Worm (Caenorhabditis elegans): ENCODE data around the gene pkg-2.

Gene pkg-2

ce11 chrIV:8526050-8526449, 5.4 kb downstream of the pkg-2 start (continued):
- no peak for TF ChIP-seq lin-1 (GFP tag; IDR thresholded peaks at IDR 0.05)
- no peak for TF ChIP-seq nhr-25 (tag; optimal IDR thresholded peaks at IDR 0.05; ENCODE audit: borderline replicate concordance, insufficient read depth)
- TF ChIP-seq nhr-10 (tag; optimal IDR thresholded peaks at IDR 0.05), result no peak
- peak; percentile 94 for TF ChIP-seq nhr-11 (tag; optimal IDR thresholded peaks at IDR 0.05)
- no peak for TF ChIP-seq lir-3 (tag; optimal IDR thresholded peaks at IDR 0.05)
- TF ChIP-seq mes-2 (tag; optimal IDR thresholded peaks at IDR 0.05; ENCODE audit: poor library complexity, severe bottlenecking), result no peak
- no peak for TF ChIP-seq ceh-20 (GFP tag; IDR thresholded peaks at IDR 0.05)
- TF ChIP-seq tag-97 (GFP tag; IDR thresholded peaks at IDR 0.05), result no peak
- no peak for TF ChIP-seq nhr-102 (tag; optimal IDR thresholded peaks at IDR 0.05)
- TF ChIP-seq dpl-1 (GFP tag; optimal IDR thresholded peaks at IDR 0.05), result no peak
- TF ChIP-seq madf-9 (GFP tag; conservative IDR thresholded peaks at IDR 0.05), result no peak
- TF ChIP-seq lim-7 (GFP tag; IDR thresholded peaks at IDR 0.05), result no peak
- TF ChIP-seq spr-1 (tag; optimal IDR thresholded peaks at IDR 0.05), result no peak
- no peak for TF ChIP-seq lin-13 (GFP tag; optimal IDR thresholded peaks at IDR 0.05)
- no peak for TF ChIP-seq F44E2.7 (GFP tag; IDR thresholded peaks at IDR 0.05)
- peak in 1 of 2 experiments; percentile 27 for TF ChIP-seq hif-1 (tag; optimal IDR thresholded peaks at IDR 0.05)
- TF ChIP-seq Y48G9A.11 (GFP tag; IDR thresholded peaks at IDR 0.05), result no peak
- TF ChIP-seq set-16 (GFP tag; IDR thresholded peaks at IDR 0.05), result no peak
- no peak for TF ChIP-seq fos-1 (tag; optimal IDR thresholded peaks at IDR 0.05)
- peak; percentile 90 for TF ChIP-seq hlh-11 (tag; optimal IDR thresholded peaks at IDR 0.05)
- TF ChIP-seq ceh-82 (tag; optimal IDR thresholded peaks at IDR 0.05), result no peak
- no peak for TF ChIP-seq arid-1 (GFP tag; conservative IDR thresholded peaks at IDR 0.05)
- TF ChIP-seq nhr-77 (tag; optimal IDR thresholded peaks at IDR 0.05), result no peak
- peak; percentile 59; the same call in 1 of the 2 replicates for TF ChIP-seq mdt-29 (GFP tag; IDR thresholded peaks at IDR 0.05)
- TF ChIP-seq hmg-1.1 (GFP tag; IDR thresholded peaks at IDR 0.05), result no peak
- TF ChIP-seq T26A8.4 (GFP tag; IDR thresholded peaks at IDR 0.05), result no peak
- no peak for TF ChIP-seq attf-4 (tag; optimal IDR thresholded peaks at IDR 0.05)
- no peak for TF ChIP-seq F26F4.8 (GFP tag; conservative IDR thresholded peaks at IDR 0.05)
- TF ChIP-seq egl-27 (tag; optimal IDR thresholded peaks at IDR 0.05), result no peak
- TF ChIP-seq pha-4 (GFP tag; IDR thresholded peaks at IDR 0.05), result no peak
- TF ChIP-seq pha-4 (tag; optimal IDR thresholded peaks at IDR 0.05), result no peak
- TF ChIP-seq dmd-6 (GFP tag; IDR thresholded peaks at IDR 0.05), result peak; percentile 70
- TF ChIP-seq lin-29 (GFP tag; IDR thresholded peaks at IDR 0.05), result no peak
- TF ChIP-seq madf-5 (GFP tag; IDR thresholded peaks at IDR 0.05), result no peak
- TF ChIP-seq daf-19 (GFP tag; conservative IDR thresholded peaks at IDR 0.05), result no peak
- no peak for TF ChIP-seq Y105C5A.15 (GFP tag; IDR thresholded peaks at IDR 0.05)
- peak; percentile 94 for TF ChIP-seq mxl-2 (GFP tag; conservative IDR thresholded peaks at IDR 0.05)
- TF ChIP-seq gei-8 (GFP tag; optimal IDR thresholded peaks at IDR 0.05), result peak; percentile 44
- TF ChIP-seq unc-62 (GFP tag; optimal IDR thresholded peaks at IDR 0.05 in 1 of 2), result peak in 1 of 2 experiments; percentile 98
- TF ChIP-seq unc-62 (tag; optimal IDR thresholded peaks at IDR 0.05), result no peak
- no peak for TF ChIP-seq daf-8 (GFP tag; IDR thresholded peaks at IDR 0.05)
- no peak for TF ChIP-seq unc-39 (tag; optimal IDR thresholded peaks at IDR 0.05)
- peak in 1 of 2 experiments; percentile 88 for TF ChIP-seq mdl-1 (tag; optimal IDR thresholded peaks at IDR 0.05)
- TF ChIP-seq aha-1 (tag), result peak; percentile 35
- no peak for TF ChIP-seq F37D6.2 (tag; optimal IDR thresholded peaks at IDR 0.05)
- no peak for TF ChIP-seq lin-38 (GFP tag; IDR thresholded peaks at IDR 0.05)
- no peak for TF ChIP-seq ceh-28 (tag; optimal IDR thresholded peaks at IDR 0.05)
- no peak for TF ChIP-seq ceh-32 (tag; optimal IDR thresholded peaks at IDR 0.05; ENCODE audit: poor library complexity)
- no peak for TF ChIP-seq jun-1 (tag; optimal IDR thresholded peaks at IDR 0.05)
- peak; percentile 95 for TF ChIP-seq nhr-48 (tag; optimal IDR thresholded peaks at IDR 0.05)
- peak; percentile 77 for TF ChIP-seq nhr-28 (tag; optimal IDR thresholded peaks at IDR 0.05)
- TF ChIP-seq cey-2 (tag; optimal IDR thresholded peaks at IDR 0.05; ENCODE audit: borderline replicate concordance, insufficient read depth), result no peak
